Fruit fly (Drosophila melanogaster) whole organism, wandering third instar larva: ENCODE measurements around the gene yellow-e3.

Source experiments
- Abd-B ChIP-seq: fragments of >200 bp; optimal IDR thresholded peaks from 2 replicates; lab custom pipeline; 2017; ENCODE audit warnings: missing biosample characterization, missing genetic modification characterization
- CG32264 ChIP-seq: fragments of 200-800 bp; sonication (Bioruptor generic); optimal IDR thresholded peaks from 2 replicates; lab custom pipeline; 2016; ENCODE audit warnings: missing biosample characterization, missing genetic modification characterization
- CG9705 ChIP-seq: fragments of 200-800 bp; sonication (Bioruptor generic); optimal IDR thresholded peaks from 2 replicates; lab custom pipeline; 2018; ENCODE audit warnings: missing biosample characterization, mild to moderate bottlenecking, missing genetic modification characterization
- CrebA ChIP-seq: fragments of 200-800 bp; sonication (Bioruptor generic); optimal IDR thresholded peaks from 2 replicates; lab custom pipeline; 2016; ENCODE audit warnings: missing biosample characterization, mild to moderate bottlenecking, missing genetic modification characterization, borderline replicate concordance
- Dfd ChIP-seq: fragments of >200 bp; optimal IDR thresholded peaks from 2 replicates; lab custom pipeline; 2017; ENCODE audit warnings: missing biosample characterization, missing genetic modification characterization
- Dif ChIP-seq: fragments of 200-275, 200-300 bp; sonication (Bioruptor generic); optimal IDR thresholded peaks from 2 replicates; lab custom pipeline; 2018; ENCODE audit warnings: missing biosample characterization, missing genetic modification characterization; ENCODE audit not compliant: partially characterized antibody
- GATAd ChIP-seq: sonication (Bioruptor generic); optimal IDR thresholded peaks from 2 replicates; lab custom pipeline; 2016; ENCODE audit warnings: missing biosample characterization, missing genetic modification characterization
- HLH106 ChIP-seq: fragments of 200-800 bp; optimal IDR thresholded peaks from 3 replicates; lab custom pipeline; 2019; ENCODE audit warnings: missing biosample characterization, mild to moderate bottlenecking, missing genetic modification characterization, moderate library complexity
- Hnf4 ChIP-seq: fragments of 200-800 bp; sonication (Bioruptor generic); optimal IDR thresholded peaks from 2 replicates; lab custom pipeline; 2016; ENCODE audit warnings: missing biosample characterization, mild to moderate bottlenecking, missing genetic modification characterization
- Hr78 ChIP-seq: fragments of >200 bp; optimal IDR thresholded peaks from 2 replicates; lab custom pipeline; 2017; ENCODE audit warnings: missing biosample characterization, missing genetic modification characterization
- Hr83 ChIP-seq: fragments of 200-300 bp; sonication (Bioruptor generic); optimal IDR thresholded peaks from 2 replicates; lab custom pipeline; 2016; ENCODE audit warnings: missing biosample characterization, mild to moderate bottlenecking, missing genetic modification characterization, moderate library complexity; ENCODE audit not compliant: poor library complexity, severe bottlenecking
- Jra ChIP-seq: sonication (Bioruptor generic); optimal IDR thresholded peaks from 2 replicates; lab custom pipeline; 2016; ENCODE audit warnings: missing biosample characterization, missing genetic modification characterization
- Mio ChIP-seq: sonication (Bioruptor generic); optimal IDR thresholded peaks from 2 replicates; lab custom pipeline; 2016; ENCODE audit warnings: missing biosample characterization, missing genetic modification characterization
- Myc ChIP-seq: fragments of >200 bp; optimal IDR thresholded peaks from 2 replicates; lab custom pipeline; 2017
- N ChIP-seq: fragments of >200 bp; optimal IDR thresholded peaks from 2 replicates; lab custom pipeline; 2018; ENCODE audit warnings: missing biosample characterization, missing external identifiers, missing genetic modification characterization
- OdsH ChIP-seq: fragments of 200-800 bp; sonication (Bioruptor generic); optimal IDR thresholded peaks from 2 replicates; lab custom pipeline; 2016; ENCODE audit warnings: missing biosample characterization, mild to moderate bottlenecking, missing genetic modification characterization
- Rel ChIP-seq, 2 experiments: fragments of 200-800 bp; sonication (Bioruptor generic) in 1 of 2; optimal IDR thresholded peaks; 2 replicates in 1 of 2; 3 replicates in 1 of 2; lab custom pipeline; 2016 to 2019; ENCODE audit warnings: mild to moderate bottlenecking in 2 of 2, missing biosample characterization in 2 of 2, missing genetic modification characterization in 2 of 2, moderate library complexity in 1 of 2
- Sp1 ChIP-seq: fragments of 200-800 bp; sonication (Bioruptor generic); optimal IDR thresholded peaks from 3 replicates; lab custom pipeline; 2019; ENCODE audit warnings: missing biosample characterization, mild to moderate bottlenecking, missing genetic modification characterization, moderate library complexity
- Vsx2 ChIP-seq: fragments of 200-300, 225-300 bp; sonication (Bioruptor generic); optimal IDR thresholded peaks from 2 replicates; lab custom pipeline; 2018; ENCODE audit warnings: missing biosample characterization, missing genetic modification characterization; ENCODE audit not compliant: partially characterized antibody
- br ChIP-seq: fragments of 200-800 bp; sonication (Bioruptor generic); optimal IDR thresholded peaks from 2 replicates; lab custom pipeline; 2016; ENCODE audit warnings: missing biosample characterization, missing genetic modification characterization
- brk ChIP-seq: fragments of 200-800 bp; sonication (Bioruptor generic); optimal IDR thresholded peaks from 2 replicates; lab custom pipeline; 2016; ENCODE audit warnings: missing biosample characterization, mild to moderate bottlenecking, missing genetic modification characterization
- dl ChIP-seq, 2 experiments: fragments of 175-275, 200-275 bp in 1 of 2; fragments of 200-275 bp in 1 of 2; sonication (Bioruptor generic); optimal IDR thresholded peaks; lab custom pipeline; 2018; ENCODE audit warnings: mild to moderate bottlenecking in 2 of 2, missing biosample characterization in 2 of 2, missing genetic modification characterization in 2 of 2, moderate library complexity in 2 of 2; ENCODE audit not compliant: partially characterized antibody in 2 of 2, insufficient read depth in 1 of 2
- dmrt93B ChIP-seq: fragments of 200-800 bp; sonication (Bioruptor generic); optimal IDR thresholded peaks from 2 replicates; lab custom pipeline; 2018; ENCODE audit warnings: missing biosample characterization, mild to moderate bottlenecking, missing genetic modification characterization
- dsf ChIP-seq: sonication (Bioruptor generic); optimal IDR thresholded peaks from 2 replicates; lab custom pipeline; 2016; ENCODE audit warnings: missing biosample characterization, missing genetic modification characterization, borderline replicate concordance
- ey ChIP-seq: fragments of 200-800 bp; sonication (Bioruptor generic); optimal IDR thresholded peaks from 2 replicates; lab custom pipeline; 2016; ENCODE audit warnings: missing biosample characterization, missing genetic modification characterization
- foxo ChIP-seq, 2 experiments: fragments of 200-800 bp; sonication (Bioruptor generic); optimal IDR thresholded peaks; 2 replicates in 1 of 2; 3 replicates in 1 of 2; lab custom pipeline; 2016 to 2017; ENCODE audit warnings: missing biosample characterization in 2 of 2, missing genetic modification characterization in 2 of 2
- fru ChIP-seq: fragments of 200-800 bp; sonication (Bioruptor generic); optimal IDR thresholded peaks from 3 replicates; lab custom pipeline; 2016; ENCODE audit warnings: missing biosample characterization, mild to moderate bottlenecking, missing genetic modification characterization
- h ChIP-seq: fragments of 200-800 bp; sonication (Bioruptor generic); optimal IDR thresholded peaks from 3 replicates; lab custom pipeline; 2016; ENCODE audit warnings: missing biosample characterization, mild to moderate bottlenecking, missing genetic modification characterization
- jim ChIP-seq: fragments of 175-275, 200-325 bp; sonication (Bioruptor generic); optimal IDR thresholded peaks from 2 replicates; lab custom pipeline; 2016; ENCODE audit warnings: missing biosample characterization, mild to moderate bottlenecking, missing genetic modification characterization
- lola ChIP-seq: fragments of >200 bp; optimal IDR thresholded peaks from 2 replicates; lab custom pipeline; 2017; ENCODE audit warnings: missing biosample characterization, missing genetic modification characterization
- pan ChIP-seq: fragments of >200 bp; optimal IDR thresholded peaks from 2 replicates; lab custom pipeline; 2017
- psq ChIP-seq: fragments of 200-800 bp; sonication (Bioruptor generic); optimal IDR thresholded peaks from 3 replicates; lab custom pipeline; 2017; ENCODE audit warnings: missing biosample characterization, mild to moderate bottlenecking, missing genetic modification characterization, moderate library complexity
- rgr ChIP-seq: fragments of 200-800 bp; sonication (Bioruptor generic); optimal IDR thresholded peaks from 3 replicates; lab custom pipeline; 2016; ENCODE audit warnings: missing biosample characterization, mild to moderate bottlenecking, missing genetic modification characterization
- sage ChIP-seq: fragments of 200-800 bp; sonication (Bioruptor generic); optimal IDR thresholded peaks from 2 replicates; lab custom pipeline; 2016; ENCODE audit warnings: missing biosample characterization, mild to moderate bottlenecking, missing genetic modification characterization
- sv ChIP-seq: fragments of 200-800 bp; sonication (Bioruptor generic); optimal IDR thresholded peaks from 3 replicates; lab custom pipeline; 2016; ENCODE audit warnings: missing biosample characterization, missing genetic modification characterization
- tai ChIP-seq: sonication (Bioruptor generic); optimal IDR thresholded peaks from 2 replicates; lab custom pipeline; 2016; ENCODE audit warnings: missing biosample characterization, missing genetic modification characterization
- usp ChIP-seq: fragments of >200 bp; optimal IDR thresholded peaks from 2 replicates; lab custom pipeline; 2017; ENCODE audit warnings: missing biosample characterization, missing genetic modification characterization
- woc ChIP-seq: sonication (Bioruptor generic); optimal IDR thresholded peaks from 2 replicates; lab custom pipeline; 2016; ENCODE audit warnings: missing biosample characterization, mild to moderate bottlenecking, missing genetic modification characterization

The yellow-e3 gene

DNA sequence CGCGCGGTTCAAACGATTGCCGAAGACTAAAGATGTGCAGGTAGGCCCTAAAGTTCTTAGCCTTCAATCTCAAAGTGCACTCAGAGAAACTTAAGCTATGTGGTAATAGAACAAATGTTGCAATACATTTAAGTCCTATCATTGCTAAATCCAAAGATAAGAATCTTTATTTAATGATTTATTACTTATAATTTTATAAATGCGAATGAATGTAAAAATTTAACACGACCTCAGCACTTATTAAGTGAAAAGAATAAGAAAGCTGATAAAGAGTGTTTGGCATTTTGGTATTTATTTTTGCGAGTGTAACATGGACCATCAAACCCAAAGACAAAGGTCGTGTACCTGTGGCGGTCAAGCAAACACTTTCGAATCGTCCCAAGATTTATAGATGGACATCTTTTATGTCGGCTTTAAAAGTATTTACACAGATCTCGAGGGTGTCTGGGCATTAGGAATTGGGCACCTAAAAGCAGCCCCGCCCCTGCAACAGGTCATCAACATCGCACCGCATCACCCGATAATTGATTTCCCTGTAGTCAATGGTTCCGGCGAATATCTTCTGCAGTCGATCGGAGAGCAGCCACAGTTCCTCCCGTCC is at the start of gene yellow-e3:
TSS of gene yellow-e3 (minus strand) at position 30 of the 601 bp plus-strand sequence.
- TF ChIP-seq Jra (GFP tag; lab: Kevin White, UChicago) (no peak), dl (GFP tag; optimal IDR thresholded peaks at IDR 0.05; lab: Kevin White, UChicago; ENCODE audit: insufficient read depth in 1 of 2, partially characterized antibody in 2 of 2) (no peak), h (peak; percentile 6), CrebA (GFP tag; lab: Kevin White, UChicago) (no peak)

DNA sequence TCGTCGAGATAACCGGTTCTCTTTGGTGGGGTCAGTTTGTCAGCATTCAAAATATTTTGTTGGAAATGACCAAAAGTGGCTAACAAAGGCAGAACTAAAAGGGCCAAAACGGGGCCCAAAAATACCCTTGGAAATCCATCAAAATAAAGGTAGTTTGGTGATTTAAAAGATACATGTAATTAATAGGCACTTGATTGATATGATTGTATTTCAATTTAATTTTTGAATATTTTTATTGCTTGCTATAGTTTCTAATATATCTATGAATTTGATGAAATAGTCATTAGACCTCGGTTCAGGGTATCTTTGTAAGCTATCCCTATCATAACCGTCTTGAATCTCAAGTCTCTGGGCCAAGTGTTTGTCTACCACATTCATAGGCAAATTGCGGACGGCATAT is 49.3 kb upstream of the yellow-e3 start:
- TF ChIP-seq jim (GFP tag; lab: Kevin White, UChicago) (no peak), sv (GFP tag; lab: Kevin White, UChicago) (peak; percentile 63)

DNA sequence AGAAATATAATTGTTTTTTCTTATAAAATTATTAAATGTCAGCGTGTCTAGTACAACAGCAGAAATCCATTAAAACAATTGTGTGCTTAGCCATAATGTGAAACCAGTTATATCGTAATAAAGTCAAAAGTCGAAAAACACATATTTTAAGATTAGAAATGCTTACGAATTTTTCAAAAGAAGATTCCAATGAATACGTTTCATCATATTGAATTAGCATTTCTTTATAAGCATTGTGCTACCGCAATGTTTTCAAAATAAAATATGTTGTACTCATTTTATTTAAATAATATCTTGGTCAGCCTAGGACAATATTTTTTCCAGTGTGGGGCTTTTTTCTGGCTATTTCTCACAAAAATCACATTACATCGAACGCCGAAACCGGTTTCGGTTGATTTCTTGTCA is 48.2 kb upstream of the yellow-e3 start:
- TF ChIP-seq sv (GFP tag; lab: Kevin White, UChicago) (peak; percentile 66), ey (GFP tag; lab: Kevin White, UChicago) (peak; percentile 51), dl (GFP tag; optimal IDR thresholded peaks at IDR 0.05; lab: Kevin White, UChicago; ENCODE audit: insufficient read depth in 1 of 2, partially characterized antibody in 2 of 2) (no peak), Mio (GFP tag; lab: Kevin White, UChicago) (no peak), Dfd (GFP tag; lab: Kevin White, UChicago) (no peak), Jra (GFP tag; lab: Kevin White, UChicago) (no peak), fru (peak; percentile 79), brk (GFP tag; lab: Kevin White, UChicago) (no peak), sage (GFP tag; lab: Kevin White, UChicago) (peak; percentile 5), Rel (GFP tag; optimal IDR thresholded peaks at IDR 0.05; lab: Kevin White, UChicago) (no peak), Rel (tag; optimal IDR thresholded peaks at IDR 0.05; lab: Kevin White, UChicago) (no peak), Myc (lab: Kevin White, UChicago) (no peak), Abd-B (GFP tag; lab: Kevin White, UChicago) (no peak), OdsH (GFP tag; lab: Kevin White, UChicago) (peak; percentile 65), Hr78 (GFP tag; lab: Kevin White, UChicago) (no peak), jim (GFP tag; lab: Kevin White, UChicago) (no peak), Hr83 (no peak), foxo (GFP tag; optimal IDR thresholded peaks at IDR 0.05; lab: Kevin White, UChicago) (peak in 1 of 2 experiments; percentile 74), h (peak; percentile 74), Hnf4 (GFP tag; lab: Kevin White, UChicago) (peak; percentile 15), dsf (GFP tag; lab: Kevin White, UChicago) (no peak), br (GFP tag; lab: Kevin White, UChicago) (peak; percentile 52), dmrt93B (GFP tag; lab: Kevin White, UChicago) (peak; percentile 66), Sp1 (peak; percentile 74), tai (GFP tag; lab: Kevin White, UChicago) (peak; percentile 23), psq (peak; percentile 59), HLH106 (tag; lab: Kevin White, UChicago) (peak; percentile 68), pan (lab: Kevin White, UChicago) (no peak), CrebA (GFP tag; lab: Kevin White, UChicago) (no peak), rgr (GFP tag; lab: Kevin White, UChicago) (peak; percentile 58), Vsx2 (no peak), Dif (GFP tag; lab: Kevin White, UChicago) (no peak), GATAd (GFP tag; lab: Kevin White, UChicago) (no peak), usp (GFP tag; lab: Kevin White, UChicago) (no peak), CG9705 (GFP tag; lab: Kevin White, UChicago) (no peak), N (GFP tag; lab: Kevin White, UChicago) (no peak), woc (GFP tag; lab: Kevin White, UChicago) (peak; percentile 53), lola (GFP tag; lab: Kevin White, UChicago) (no peak), CG32264 (no peak)
